Worm (Caenorhabditis elegans) whole organism, L1 larva: ENCODE measurements around the gene lact-5.

ENCODE experiments used
- fkh-10 ChIP-seq: sonication (generic microtip); optimal IDR thresholded peaks from 2 replicates; lab custom pipeline; 2017; ENCODE audit warnings: missing biosample characterization, missing genetic modification reagents, missing genetic modification characterization
- fos-1 ChIP-seq: fragments of 150-350 bp; optimal IDR thresholded peaks from 2 replicates; lab custom pipeline; 2014; ENCODE audit warnings: missing biosample characterization, missing genetic modification characterization
- nhr-71 ChIP-seq: sonication (generic microtip); optimal IDR thresholded peaks from 2 replicates; lab custom pipeline; 2016; ENCODE audit warnings: mild to moderate bottlenecking, missing genetic modification characterization, moderate library complexity, missing compliant biosample characterization

ce11 chrII:4771282-4771681, 50.3 kb downstream of the lact-5 start, which contains the start of gene F26G1.5:
- no peak for TF ChIP-seq nhr-71 (tag; lab: Kevin White, UChicago)
- TF ChIP-seq fos-1 (tag; lab: Kevin White, UChicago) = no peak
- TF ChIP-seq fkh-10 = no peak
